Fruit fly (Drosophila melanogaster) whole organism, embryonic: Measurements from ENCODE around the gene Gr64d.
A peak's percentile ranks its signal among the peaks of the same experiment; 100 is the strongest.

Experiments
- Adf1 ChIP-seq: fragments of 200-800 bp; sonication (Bioruptor generic); IDR thresholded peaks from 2 replicates; pipeline ENCODE4 v1.3.6; 2022; ENCODE audit warnings: missing biosample characterization, missing genetic modification characterization
- Bdp1 ChIP-seq: fragments of 200-800 bp; sonication (Bioruptor generic); optimal IDR thresholded peaks from 3 replicates; lab custom pipeline; 2016; ENCODE audit warnings: missing biosample characterization, missing genetic modification characterization
- CG10462 ChIP-seq: fragments of 200-800 bp; sonication (Bioruptor generic); optimal IDR thresholded peaks from 2 replicates; lab custom pipeline; 2016; ENCODE audit warnings: missing biosample characterization, missing genetic modification characterization
- CG11504 ChIP-seq: fragments of 200-800 bp; sonication (Bioruptor generic); optimal IDR thresholded peaks from 3 replicates; lab custom pipeline; 2019; ENCODE audit warnings: missing biosample characterization, mild to moderate bottlenecking, missing genetic modification characterization, moderate library complexity
- CG13123 ChIP-seq: fragments of 200-800 bp; sonication (Bioruptor generic); optimal IDR thresholded peaks from 2 replicates; lab custom pipeline; 2016; ENCODE audit warnings: missing biosample characterization, missing genetic modification characterization
- CG13296 ChIP-seq: fragments of 200-800 bp; sonication (Bioruptor generic); optimal IDR thresholded peaks from 3 replicates; lab custom pipeline; 2018; ENCODE audit warnings: missing biosample characterization, mild to moderate bottlenecking, missing genetic modification characterization
- CG15011 ChIP-seq: fragments of 200-800 bp; sonication (Bioruptor generic); optimal IDR thresholded peaks from 3 replicates; lab custom pipeline; 2018; ENCODE audit warnings: missing biosample characterization, mild to moderate bottlenecking, missing genetic modification characterization
- CG17802 ChIP-seq: fragments of 200-800 bp; sonication (Bioruptor generic); optimal IDR thresholded peaks from 2 replicates; lab custom pipeline; 2018; ENCODE audit warnings: missing biosample characterization, mild to moderate bottlenecking, missing genetic modification characterization, moderate library complexity
- CG2116 ChIP-seq: fragments of 200-800 bp; sonication (Bioruptor generic); optimal IDR thresholded peaks from 3 replicates; lab custom pipeline; 2018; ENCODE audit warnings: missing biosample characterization, mild to moderate bottlenecking, missing genetic modification characterization
- CG33213 ChIP-seq: fragments of 200-800 bp; sonication (Bioruptor generic); optimal IDR thresholded peaks from 3 replicates; lab custom pipeline; 2016; ENCODE audit warnings: missing biosample characterization, missing genetic modification characterization
- CG6272 ChIP-seq: fragments of 200-800 bp; sonication (Bioruptor generic); IDR thresholded peaks from 2 replicates; pipeline ENCODE4 v1.3.6; 2022; ENCODE audit warnings: missing biosample characterization, missing genetic modification characterization
- CG6854 ChIP-seq: fragments of 200-800 bp; sonication (Bioruptor generic); optimal IDR thresholded peaks from 3 replicates; lab custom pipeline; 2017; ENCODE audit warnings: missing biosample characterization, mild to moderate bottlenecking, missing genetic modification characterization
- CG8281 ChIP-seq: fragments of 200-800 bp; sonication (Bioruptor generic); optimal IDR thresholded peaks from 2 replicates; lab custom pipeline; 2018; ENCODE audit warnings: missing biosample characterization, mild to moderate bottlenecking, missing genetic modification characterization, moderate library complexity
- CG8290 ChIP-seq, 3 experiments: fragments of 200-800 bp; sonication (Bioruptor generic); optimal IDR thresholded peaks; 2 replicates each; lab custom pipeline; 2016 to 2019; ENCODE audit warnings: missing biosample characterization in 3 of 3, missing genetic modification characterization in 3 of 3, mild to moderate bottlenecking in 2 of 3, moderate library complexity in 1 of 3
- CG8944 ChIP-seq: fragments of 200-800 bp; sonication (Bioruptor generic); optimal IDR thresholded peaks from 3 replicates; lab custom pipeline; 2016; ENCODE audit warnings: missing biosample characterization, missing genetic modification characterization
- CG9215 ChIP-seq: fragments of 200-800 bp; sonication (Bioruptor generic); IDR thresholded peaks from 2 replicates; pipeline ENCODE4 v1.3.6; 2022; ENCODE audit warnings: missing biosample characterization, missing genetic modification characterization
- CG9609 ChIP-seq: fragments of 200-800 bp; sonication (Bioruptor generic); optimal IDR thresholded peaks from 3 replicates; lab custom pipeline; 2016; ENCODE audit warnings: missing biosample characterization, missing genetic modification characterization
- CG9727 ChIP-seq: fragments of 200-800 bp; sonication (Bioruptor generic); optimal IDR thresholded peaks from 3 replicates; lab custom pipeline; 2017; ENCODE audit warnings: missing biosample characterization, mild to moderate bottlenecking, missing genetic modification characterization
- CG9932 ChIP-seq: fragments of 200-800 bp; sonication (Bioruptor generic); IDR thresholded peaks from 2 replicates; pipeline ENCODE4 v1.3.6; 2022; ENCODE audit warnings: missing biosample characterization, missing genetic modification characterization
- D ChIP-seq, 2 experiments: fragments of 200-800 bp in 1 of 2; fragments of >200 bp in 1 of 2; sonication (Bioruptor generic) in 1 of 2; optimal IDR thresholded peaks; 2 replicates in 1 of 2; 3 replicates in 1 of 2; lab custom pipeline; 2017; ENCODE audit warnings: mild to moderate bottlenecking in 1 of 2, missing biosample characterization in 1 of 2, missing genetic modification characterization in 1 of 2, missing genetic modification reagents in 1 of 2
- Dad ChIP-seq: fragments of 200-800 bp; sonication (Bioruptor generic); optimal IDR thresholded peaks from 3 replicates; lab custom pipeline; 2016; ENCODE audit warnings: missing biosample characterization, missing genetic modification characterization
- Dfd ChIP-seq, 2 experiments: fragments of >200 bp; optimal IDR thresholded peaks; 2 replicates each; lab custom pipeline; 2017; ENCODE audit warnings: missing biosample characterization in 2 of 2, missing genetic modification characterization in 2 of 2
- Dp ChIP-seq: fragments of 200-800 bp; sonication (Bioruptor generic); optimal IDR thresholded peaks from 2 replicates; lab custom pipeline; 2018; ENCODE audit warnings: missing biosample characterization, mild to moderate bottlenecking, missing genetic modification characterization, moderate library complexity
- H2.0 ChIP-seq: fragments of 200-800 bp; sonication (Bioruptor generic); IDR thresholded peaks from 2 replicates; pipeline ENCODE4 v1.3.6; 2022; ENCODE audit warnings: missing biosample characterization, missing genetic modification characterization
- Lhr ChIP-seq: fragments of 200-800 bp; sonication (Bioruptor generic); optimal IDR thresholded peaks from 3 replicates; lab custom pipeline; 2017; ENCODE audit warnings: mild to moderate bottlenecking, missing biosample characterization, missing genetic modification reagents, missing genetic modification characterization
- Opbp ChIP-seq: fragments of 200-800 bp; sonication (Bioruptor generic); IDR thresholded peaks from 3 replicates; pipeline ENCODE4 v1.3.6; 2022; ENCODE audit warnings: missing biosample characterization, missing genetic modification characterization; ENCODE audit not compliant: partially characterized antibody
- Scr ChIP-seq: fragments of 200-800 bp; sonication (Bioruptor generic); IDR thresholded peaks from 2 replicates; pipeline ENCODE4 v1.3.6; 2022; ENCODE audit warnings: missing biosample characterization, missing genetic modification characterization; ENCODE audit not compliant: partially characterized antibody
- YL-1 ChIP-seq: fragments of 200-800 bp; sonication (Bioruptor generic); optimal IDR thresholded peaks from 3 replicates; lab custom pipeline; 2017; ENCODE audit warnings: missing biosample characterization, mild to moderate bottlenecking, missing genetic modification characterization
- bbx ChIP-seq: fragments of 200-800 bp; sonication (Bioruptor generic); IDR thresholded peaks from 2 replicates; pipeline ENCODE4 v1.3.6; 2022; ENCODE audit warnings: missing biosample characterization, missing genetic modification characterization; ENCODE audit not compliant: partially characterized antibody
- chif ChIP-seq, 2 experiments: fragments of 200-800 bp; sonication (Bioruptor generic); optimal IDR thresholded peaks; 3 replicates each; lab custom pipeline; 2016; ENCODE audit warnings: missing biosample characterization in 2 of 2, missing genetic modification characterization in 2 of 2
- chm ChIP-seq: fragments of 200-800 bp; sonication (Bioruptor generic); IDR thresholded peaks from 2 replicates; pipeline ENCODE4 v1.3.6; 2022; ENCODE audit warnings: missing biosample characterization, missing genetic modification characterization
- dm ChIP-seq: fragments of 200-800 bp; sonication (Bioruptor generic); optimal IDR thresholded peaks from 3 replicates; lab custom pipeline; 2016; ENCODE audit warnings: missing biosample characterization, missing genetic modification characterization
- dysf ChIP-seq: fragments of 200-800 bp; sonication (Bioruptor generic); IDR thresholded peaks from 3 replicates; pipeline ENCODE4 v1.3.6; 2022; ENCODE audit warnings: missing biosample characterization, missing genetic modification characterization
- en ChIP-seq: fragments of 200-800 bp; sonication (Bioruptor generic); optimal IDR thresholded peaks from 2 replicates; lab custom pipeline; 2016; ENCODE audit warnings: missing biosample characterization, missing genetic modification characterization
- eve ChIP-seq, 2 experiments: fragments of >200 bp; optimal IDR thresholded peaks; 2 replicates each; lab custom pipeline; 2017; ENCODE audit warnings: missing biosample characterization in 2 of 2, missing genetic modification characterization in 2 of 2
- gcm ChIP-seq: fragments of 200-800 bp; sonication (Bioruptor generic); optimal IDR thresholded peaks from 2 replicates; lab custom pipeline; 2019; ENCODE audit warnings: missing biosample characterization, mild to moderate bottlenecking, missing genetic modification characterization, moderate library complexity
- gcm2 ChIP-seq: fragments of 200-800 bp; sonication (Bioruptor generic); optimal IDR thresholded peaks from 2 replicates; lab custom pipeline; 2016; ENCODE audit warnings: missing biosample characterization, missing genetic modification characterization
- hkb ChIP-seq, 2 experiments: fragments of 200-800 bp in 1 of 2; fragments of >200 bp in 1 of 2; sonication (Bioruptor generic) in 1 of 2; IDR thresholded peaks in 1 of 2; optimal IDR thresholded peaks in 1 of 2; 2 replicates each; pipeline versions ENCODE4 v1.3.6 to Lab custom; 2017 to 2022; ENCODE audit warnings: missing biosample characterization in 1 of 2, missing genetic modification characterization in 1 of 2
- kay ChIP-seq: fragments of 200-800 bp; sonication (Bioruptor generic); optimal IDR thresholded peaks from 2 replicates; lab custom pipeline; 2016; ENCODE audit warnings: missing biosample characterization, missing genetic modification characterization
- mld ChIP-seq: fragments of 200-800 bp; sonication (Bioruptor generic); IDR thresholded peaks from 3 replicates; pipeline ENCODE4 v1.3.6; 2022; ENCODE audit warnings: missing biosample characterization, missing genetic modification characterization; ENCODE audit not compliant: partially characterized antibody
- pita ChIP-seq: fragments of 200-800 bp; sonication (Bioruptor generic); optimal IDR thresholded peaks from 2 replicates; lab custom pipeline; 2017; ENCODE audit warnings: missing biosample characterization, mild to moderate bottlenecking, missing genetic modification characterization
- repo ChIP-seq: fragments of 200-800 bp; sonication (Bioruptor generic); optimal IDR thresholded peaks from 2 replicates; lab custom pipeline; 2016; ENCODE audit warnings: missing biosample characterization, missing genetic modification characterization
- row ChIP-seq: fragments of 200-800 bp; sonication (Bioruptor generic); IDR thresholded peaks from 3 replicates; pipeline ENCODE4 v1.3.6; 2022; ENCODE audit warnings: missing biosample characterization, missing genetic modification characterization
- slp2 ChIP-seq: fragments of 200-800 bp; sonication (Bioruptor generic); optimal IDR thresholded peaks from 2 replicates; lab custom pipeline; 2016; ENCODE audit warnings: missing biosample characterization, missing genetic modification characterization
- sna ChIP-seq: fragments of 200-800 bp; sonication (Bioruptor generic); IDR thresholded peaks from 2 replicates; pipeline ENCODE4 v1.3.6; 2022; ENCODE audit warnings: missing biosample characterization, missing genetic modification characterization; ENCODE audit not compliant: partially characterized antibody
- tap ChIP-seq: fragments of 200-800 bp; optimal IDR thresholded peaks from 3 replicates; lab custom pipeline; 2019; ENCODE audit warnings: missing biosample characterization, mild to moderate bottlenecking, missing genetic modification characterization, moderate library complexity
- tgo ChIP-seq: fragments of 200-800 bp; sonication (Bioruptor generic); IDR thresholded peaks from 3 replicates; pipeline ENCODE4 v1.3.6; 2022; ENCODE audit warnings: missing biosample characterization, missing genetic modification characterization
- tx ChIP-seq: fragments of 200-800 bp; sonication (Bioruptor generic); optimal IDR thresholded peaks from 2 replicates; lab custom pipeline; 2016; ENCODE audit warnings: missing biosample characterization, missing genetic modification characterization

Gene Gr64d

dm6 chr3L:4040247-4040925, 8.5 kb downstream of the Gr64d start, which contains the start of the genes CG11593 and Rcd5 (continued):
- TF ChIP-seq gcm (GFP tag; lab: Kevin White, UChicago) (no peak), CG10462 (no peak), bbx (GFP tag; lab: Robert Waterston, UW) (no peak), CG15011 (no peak), Dfd (GFP tag; optimal IDR thresholded peaks at IDR 0.05; lab: Kevin White, UChicago) (peak in 1 of 2 experiments; percentile 27), sna (0 out of 2 replicates have a peak, but pooled peaks have one; percentile 24), CG8290 (GFP tag; optimal IDR thresholded peaks at IDR 0.05; lab: Kevin White, UChicago) (peak; percentile 59), CG8290 (tag; optimal IDR thresholded peaks at IDR 0.05; lab: Kevin White, UChicago) (no peak), en (GFP tag; lab: Kevin White, UChicago) (no peak), CG11504 (tag; lab: Kevin White, UChicago) (no peak), Dad (GFP tag; lab: Kevin White, UChicago) (no peak), CG13296 (GFP tag; lab: Kevin White, UChicago) (no peak), Adf1 (GFP tag; lab: Robert Waterston, UW) (peak; percentile 49), tap (tag; lab: Kevin White, UChicago) (no peak), Opbp (no peak), Lhr (peak; percentile 81), tgo (GFP tag; lab: Robert Waterston, UW) (peak; percentile 84), eve (GFP tag; optimal IDR thresholded peaks at IDR 0.05; lab: Kevin White, UChicago) (no peak), slp2 (GFP tag; lab: Kevin White, UChicago) (peak; percentile 9), YL-1 (GFP tag; lab: Kevin White, UChicago) (peak; percentile 92), dysf (peak; percentile 83), H2.0 (peak; percentile 72), Bdp1 (no peak), CG9609 (GFP tag; lab: Kevin White, UChicago) (peak; percentile 48), dm (GFP tag; lab: Kevin White, UChicago) (peak; percentile 38), row (GFP tag; lab: Robert Waterston, UW) (peak; percentile 94), Scr (GFP tag; lab: Robert Waterston, UW) (peak; percentile 28; the same call in 1 of the 2 replicates), CG9215 (GFP tag; lab: Robert Waterston, UW) (peak; percentile 86), repo (GFP tag; lab: Kevin White, UChicago) (no peak), CG33213 (GFP tag; lab: Kevin White, UChicago) (no peak), CG6854 (GFP tag; lab: Kevin White, UChicago) (no peak), hkb (optimal IDR thresholded peaks at IDR 0.05; lab: Kevin White, UChicago) (peak; percentile 88), hkb (GFP tag; IDR thresholded peaks at IDR 0.05; lab: Robert Waterston, UW) (peak; percentile 47), CG8944 (GFP tag; lab: Kevin White, UChicago) (peak; percentile 6), chm (GFP tag; lab: Robert Waterston, UW) (no peak), D (optimal IDR thresholded peaks at IDR 0.05; lab: Kevin White, UChicago) (no peak), D (GFP tag; optimal IDR thresholded peaks at IDR 0.05; lab: Kevin White, UChicago) (no peak), CG6272 (GFP tag; lab: Robert Waterston, UW) (peak; percentile 90), tx (GFP tag; lab: Kevin White, UChicago) (no peak), Dp (peak; percentile 39), CG13123 (GFP tag; lab: Kevin White, UChicago) (peak; percentile 25), CG2116 (GFP tag; lab: Kevin White, UChicago) (peak; percentile 70), kay (GFP tag; lab: Kevin White, UChicago) (peak; percentile 75), CG17802 (tag; lab: Kevin White, UChicago) (peak; percentile 37), chif (GFP tag; optimal IDR thresholded peaks at IDR 0.05; lab: Kevin White, UChicago) (no peak), pita (GFP tag; lab: Kevin White, UChicago) (no peak), CG9727 (peak; percentile 63), mld (GFP tag; lab: Robert Waterston, UW) (no peak), CG9932 (GFP tag; lab: Robert Waterston, UW) (peak; percentile 92), gcm2 (GFP tag; lab: Kevin White, UChicago) (no peak), CG8281 (tag; lab: Kevin White, UChicago) (no peak)
